Worm (Caenorhabditis elegans) whole organism, late embryonic: Measurements from ENCODE around the gene flor-1.
A peak's percentile ranks its signal among the peaks of the same experiment; 100 is the strongest.

Experiments
- C08G9.2 ChIP-seq: sonication (generic microtip); optimal IDR thresholded peaks from 2 replicates; lab custom pipeline; 2016; ENCODE audit warnings: mild to moderate bottlenecking, missing genetic modification characterization, moderate library complexity, missing compliant biosample characterization
- C38D4.7 ChIP-seq: fragments of 200-800 bp; sonication (Bioruptor generic); optimal IDR thresholded peaks from 2 replicates; lab custom pipeline; 2018; ENCODE audit warnings: mild to moderate bottlenecking, missing genetic modification characterization, moderate library complexity, missing compliant biosample characterization
- F13H6.1 ChIP-seq: sonication (generic microtip); optimal IDR thresholded peaks from 2 replicates; lab custom pipeline; 2016; ENCODE audit warnings: missing genetic modification characterization, missing compliant biosample characterization
- K02D7.2 ChIP-seq: sonication (generic microtip); optimal IDR thresholded peaks from 2 replicates; lab custom pipeline; 2017; ENCODE audit warnings: mild to moderate bottlenecking, missing genetic modification characterization, missing compliant biosample characterization
- K09A11.1 ChIP-seq: sonication (generic microtip); optimal IDR thresholded peaks from 2 replicates; lab custom pipeline; 2017; ENCODE audit warnings: antibody characterized with exemption, mild to moderate bottlenecking, missing genetic modification characterization, missing compliant biosample characterization; ENCODE audit not compliant: insufficient read depth
- Y22D7AL.16 ChIP-seq: sonication (generic microtip); optimal IDR thresholded peaks from 2 replicates; lab custom pipeline; 2016; ENCODE audit warnings: missing genetic modification characterization, missing compliant biosample characterization
- ama-1 ChIP-seq: fragments of 150-350 bp; optimal IDR thresholded peaks from 2 replicates; lab custom pipeline; 2014
- ceh-14 ChIP-seq: sonication (generic microtip); optimal IDR thresholded peaks from 2 replicates; lab custom pipeline; 2016; ENCODE audit warnings: missing genotype, missing genetic modification characterization, missing compliant biosample characterization
- ceh-18 ChIP-seq: sonication (generic microtip); optimal IDR thresholded peaks from 2 replicates; lab custom pipeline; 2016; ENCODE audit warnings: missing genetic modification characterization, missing compliant biosample characterization
- ceh-2 ChIP-seq: sonication (generic microtip); optimal IDR thresholded peaks from 2 replicates; lab custom pipeline; 2016; ENCODE audit warnings: missing genotype, missing genetic modification characterization, missing compliant biosample characterization
- ceh-24 ChIP-seq: sonication (generic microtip); optimal IDR thresholded peaks from 2 replicates; lab custom pipeline; 2016; ENCODE audit warnings: mild to moderate bottlenecking, missing genetic modification characterization, missing compliant biosample characterization
- ceh-30 ChIP-seq: fragments of 150-350 bp; optimal IDR thresholded peaks from 2 replicates; lab custom pipeline; 2014; ENCODE audit warnings: missing biosample characterization, missing genetic modification characterization
- ceh-31 ChIP-seq: sonication (generic microtip); optimal IDR thresholded peaks from 2 replicates; lab custom pipeline; 2016; ENCODE audit warnings: missing genetic modification characterization, missing compliant biosample characterization
- ceh-34 ChIP-seq: sonication (generic microtip); optimal IDR thresholded peaks from 2 replicates; lab custom pipeline; 2016; ENCODE audit warnings: mild to moderate bottlenecking, missing genetic modification characterization, missing compliant biosample characterization
- ceh-48 ChIP-seq: sonication (generic microtip); optimal IDR thresholded peaks from 2 replicates; lab custom pipeline; 2016; ENCODE audit warnings: missing genetic modification characterization, inconsistent platforms, missing compliant biosample characterization
- ceh-9 ChIP-seq: sonication (generic microtip); optimal IDR thresholded peaks from 2 replicates; lab custom pipeline; 2016; ENCODE audit warnings: mild to moderate bottlenecking, missing genetic modification characterization, inconsistent platforms, missing compliant biosample characterization
- che-1 ChIP-seq: sonication (generic microtip); optimal IDR thresholded peaks from 2 replicates; lab custom pipeline; 2016; ENCODE audit warnings: mild to moderate bottlenecking, missing genetic modification characterization, missing compliant biosample characterization
- dmd-4 ChIP-seq: sonication (generic microtip); optimal IDR thresholded peaks from 2 replicates; lab custom pipeline; 2016; ENCODE audit warnings: borderline replicate concordance, missing genetic modification characterization, missing compliant biosample characterization
- dve-1 ChIP-seq: sonication (generic microtip); optimal IDR thresholded peaks from 2 replicates; lab custom pipeline; 2017; ENCODE audit warnings: antibody characterized with exemption, mild to moderate bottlenecking, missing genetic modification characterization, missing compliant biosample characterization
- elt-2 ChIP-seq: sonication (generic microtip); optimal IDR thresholded peaks from 2 replicates; lab custom pipeline; 2016; ENCODE audit warnings: missing genetic modification reagents, missing genetic modification characterization, missing compliant biosample characterization
- fax-1 ChIP-seq: sonication (generic microtip); optimal IDR thresholded peaks from 2 replicates; lab custom pipeline; 2016; ENCODE audit warnings: missing genotype, missing genetic modification characterization, missing compliant biosample characterization
- fkh-6 ChIP-seq: sonication (generic microtip); optimal IDR thresholded peaks from 2 replicates; lab custom pipeline; 2016; ENCODE audit warnings: missing genetic modification characterization, missing compliant biosample characterization
- hlh-13 ChIP-seq: fragments of 200-800 bp; sonication (Bioruptor generic); optimal IDR thresholded peaks from 2 replicates; lab custom pipeline; 2018; ENCODE audit warnings: mild to moderate bottlenecking, missing genetic modification characterization, missing compliant biosample characterization
- hlh-15 ChIP-seq: sonication (generic microtip); optimal IDR thresholded peaks from 2 replicates; lab custom pipeline; 2016; ENCODE audit warnings: missing genetic modification characterization, missing compliant biosample characterization
- hlh-30 ChIP-seq: sonication (generic microtip); optimal IDR thresholded peaks from 2 replicates; lab custom pipeline; 2017; ENCODE audit warnings: antibody characterized with exemption, missing genetic modification characterization, missing compliant biosample characterization; ENCODE audit not compliant: insufficient read depth
- hlh-8 ChIP-seq: sonication (generic microtip); optimal IDR thresholded peaks from 2 replicates; lab custom pipeline; 2016; ENCODE audit warnings: missing genotype, missing genetic modification characterization, missing compliant biosample characterization
- lin-11 ChIP-seq: fragments of 200-800 bp; sonication (Bioruptor generic); optimal IDR thresholded peaks from 2 replicates; lab custom pipeline; 2018; ENCODE audit warnings: mild to moderate bottlenecking, missing genetic modification characterization, missing compliant biosample characterization
- madf-2 ChIP-seq: sonication (generic microtip); optimal IDR thresholded peaks from 2 replicates; lab custom pipeline; 2017; ENCODE audit warnings: missing genetic modification characterization, missing compliant biosample characterization
- nfya-1 ChIP-seq: sonication (generic microtip); optimal IDR thresholded peaks from 2 replicates; lab custom pipeline; 2017; ENCODE audit warnings: missing genetic modification characterization, mild to moderate bottlenecking, missing compliant biosample characterization, antibody characterized with exemption, moderate library complexity
- nhr-11 ChIP-seq: fragments of 150-350 bp; optimal IDR thresholded peaks from 2 replicates; lab custom pipeline; 2014; ENCODE audit warnings: missing biosample characterization, missing genetic modification characterization
- npax-4 ChIP-seq: sonication (generic microtip); optimal IDR thresholded peaks from 2 replicates; lab custom pipeline; 2016; ENCODE audit warnings: missing genetic modification characterization, missing compliant biosample characterization
- odd-2 ChIP-seq: sonication (generic microtip); optimal IDR thresholded peaks from 2 replicates; lab custom pipeline; 2017; ENCODE audit warnings: antibody characterized with exemption, mild to moderate bottlenecking, missing genetic modification characterization, missing compliant biosample characterization
- pax-1 ChIP-seq: fragments of 150-350 bp; optimal IDR thresholded peaks from 2 replicates; lab custom pipeline; 2014; ENCODE audit warnings: missing biosample characterization, missing genetic modification characterization
- pros-1 ChIP-seq: fragments of 150-350 bp; optimal IDR thresholded peaks from 2 replicates; lab custom pipeline; 2014; ENCODE audit warnings: missing biosample characterization, missing genetic modification reagents, missing genetic modification characterization
- ref-2 ChIP-seq: sonication (generic microtip); optimal IDR thresholded peaks from 2 replicates; lab custom pipeline; 2016; ENCODE audit warnings: missing genetic modification characterization, missing compliant biosample characterization
- rnt-1 ChIP-seq: sonication (generic microtip); optimal IDR thresholded peaks from 2 replicates; lab custom pipeline; 2016; ENCODE audit warnings: missing genetic modification characterization, missing compliant biosample characterization
- sdc-2 ChIP-seq: sonication (generic microtip); optimal IDR thresholded peaks from 2 replicates; lab custom pipeline; 2016; ENCODE audit warnings: missing genotype, missing genetic modification characterization, missing compliant biosample characterization
- sox-2 ChIP-seq: fragments of 200-800 bp; sonication (Bioruptor generic); IDR thresholded peaks from 2 replicates; pipeline ENCODE4 v1.3.6; 2022; ENCODE audit warnings: missing genetic modification reagents, missing genetic modification characterization, missing compliant biosample characterization
- syd-9 ChIP-seq: sonication (generic microtip); optimal IDR thresholded peaks from 2 replicates; lab custom pipeline; 2016; ENCODE audit warnings: mild to moderate bottlenecking, missing genetic modification characterization, moderate library complexity, missing compliant biosample characterization
- tbx-2 ChIP-seq: sonication (generic microtip); optimal IDR thresholded peaks from 2 replicates; lab custom pipeline; 2016; ENCODE audit warnings: missing genetic modification characterization, missing compliant biosample characterization
- tbx-7 ChIP-seq: sonication (generic microtip); optimal IDR thresholded peaks from 2 replicates; lab custom pipeline; 2016; ENCODE audit warnings: missing genotype, missing genetic modification characterization, missing compliant biosample characterization
- ttx-3 ChIP-seq: sonication (generic microtip); optimal IDR thresholded peaks from 2 replicates; lab custom pipeline; 2016; ENCODE audit warnings: missing genetic modification reagents, missing genetic modification characterization, missing compliant biosample characterization
- unc-3 ChIP-seq, 2 experiments: fragments of 200-800 bp in 1 of 2; sonication (Bioruptor generic) in 1 of 2; sonication (generic microtip) in 1 of 2; conservative IDR thresholded peaks in 1 of 2; optimal IDR thresholded peaks in 1 of 2; 2 replicates each; pipeline versions ENCODE4 v1.3.6 to Lab custom; 2016 to 2022; ENCODE audit warnings: missing compliant biosample characterization in 2 of 2, missing genetic modification characterization in 2 of 2, missing genetic modification reagents in 1 of 2
- unc-42 ChIP-seq: sonication (generic microtip); optimal IDR thresholded peaks from 2 replicates; lab custom pipeline; 2016; ENCODE audit warnings: missing genotype, missing genetic modification characterization, missing compliant biosample characterization
- unc-55 ChIP-seq: sonication (generic microtip); optimal IDR thresholded peaks from 2 replicates; lab custom pipeline; 2017; ENCODE audit warnings: missing biosample characterization, missing genetic modification reagents, missing genetic modification characterization
- unc-86 ChIP-seq: sonication (generic microtip); optimal IDR thresholded peaks from 2 replicates; lab custom pipeline; 2016; ENCODE audit warnings: missing genetic modification characterization, missing compliant biosample characterization
- zip-5 ChIP-seq: sonication (generic microtip); optimal IDR thresholded peaks from 2 replicates; lab custom pipeline; 2016; ENCODE audit warnings: missing genetic modification characterization, missing compliant biosample characterization

Gene flor-1

DNA sequence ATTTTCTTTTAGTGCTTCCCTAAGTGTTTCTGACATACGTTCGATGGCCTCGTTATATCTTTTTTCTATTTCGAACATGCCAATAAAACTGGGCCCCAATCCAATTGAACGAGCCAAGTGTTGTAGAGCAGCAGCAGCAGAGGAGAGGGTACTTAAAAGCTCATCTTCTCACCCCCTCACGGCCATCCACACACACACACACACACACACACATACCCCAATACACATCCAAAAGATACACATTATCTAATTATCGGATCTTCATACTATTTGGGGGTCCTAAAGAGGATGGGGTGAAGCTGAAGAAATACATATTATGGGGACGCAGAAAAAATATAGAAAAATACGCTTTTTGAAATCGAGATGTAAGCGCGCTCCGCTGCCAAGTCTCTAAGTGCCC, 46.7 kb downstream of the flor-1 start:
- no peak for TF ChIP-seq tbx-7 (tag; lab: Kevin White, UChicago)
- no peak for TF ChIP-seq nhr-11 (tag; lab: Kevin White, UChicago)
- TF ChIP-seq pax-1: no peak
- no peak for TF ChIP-seq ceh-30
- no peak for TF ChIP-seq C38D4.7 (GFP tag; lab: Kevin White, UChicago)
- TF ChIP-seq sox-2: no peak
- TF ChIP-seq ceh-14 (tag; lab: Kevin White, UChicago): no peak
- no peak for TF ChIP-seq K09A11.1 (tag; lab: Kevin White, UChicago)
- no peak for TF ChIP-seq tbx-2 (tag; lab: Kevin White, UChicago)
- no peak for TF ChIP-seq Y22D7AL.16 (tag; lab: Kevin White, UChicago)
- no peak for TF ChIP-seq zip-5 (tag; lab: Kevin White, UChicago)
- TF ChIP-seq ceh-48: peak; percentile 39
- TF ChIP-seq odd-2 (tag; lab: Kevin White, UChicago): no peak
- TF ChIP-seq syd-9 (tag; lab: Kevin White, UChicago): no peak
- TF ChIP-seq pros-1 (tag; lab: Kevin White, UChicago): no peak
- no peak for TF ChIP-seq hlh-15 (tag; lab: Kevin White, UChicago)
- no peak for TF ChIP-seq elt-2 (tag; lab: Kevin White, UChicago)
- TF ChIP-seq F13H6.1 (tag; lab: Kevin White, UChicago): no peak
- no peak for TF ChIP-seq sdc-2 (tag; lab: Kevin White, UChicago)
- TF ChIP-seq dve-1 (tag; lab: Kevin White, UChicago): no peak
- TF ChIP-seq ceh-9 (tag; lab: Kevin White, UChicago): no peak
- TF ChIP-seq ceh-31 (tag; lab: Kevin White, UChicago): peak; percentile 13
- TF ChIP-seq unc-42 (tag; lab: Kevin White, UChicago): peak; percentile 91

DNA sequence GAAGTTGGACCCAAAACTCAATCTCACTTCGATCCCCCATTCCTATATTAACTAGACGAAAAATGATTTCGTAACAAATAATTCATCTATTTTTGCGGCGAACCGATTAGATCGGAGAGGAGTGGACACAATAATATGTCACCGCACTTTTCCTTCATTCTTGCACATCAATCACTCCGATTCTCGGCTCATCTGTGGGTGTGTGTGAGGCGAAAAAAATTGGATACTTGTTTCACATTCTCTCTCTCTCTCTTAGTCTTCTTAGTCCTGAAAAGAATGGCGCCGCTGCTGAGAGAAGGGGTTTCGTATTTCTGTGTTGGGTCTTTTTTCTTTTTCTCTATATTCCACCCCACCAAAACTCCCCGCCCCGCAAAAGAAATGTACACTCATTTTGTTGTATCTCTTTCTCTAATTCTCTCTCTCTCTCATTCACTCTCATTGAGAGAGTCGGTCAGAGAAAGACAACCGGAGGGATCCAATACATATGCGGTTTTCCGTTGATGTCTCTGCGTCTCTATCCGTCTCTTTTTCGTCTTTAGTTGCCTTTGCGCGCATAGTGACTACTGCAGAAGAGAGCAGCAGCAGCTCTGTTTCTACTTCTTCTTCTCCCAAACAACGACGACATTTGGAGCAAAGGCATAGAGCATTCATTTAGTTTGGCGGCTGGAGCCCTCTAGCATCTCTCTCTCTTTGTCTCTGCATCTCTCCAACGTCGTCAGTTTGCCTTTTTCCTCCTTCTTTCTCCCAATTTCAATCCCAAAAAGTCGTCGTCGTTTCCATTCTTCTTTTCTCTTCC, 48.2 kb downstream of the flor-1 start, which contains the start of gene unc-76:
Gene unc-76 (plus strand): TSS at position 746 of the 796 bp plus-strand sequence.
- TF ChIP-seq K09A11.1 (tag; lab: Kevin White, UChicago) (peak; percentile 3), ceh-34 (tag; lab: Kevin White, UChicago) (peak; percentile 98), che-1 (tag; lab: Kevin White, UChicago) (no peak), C08G9.2 (tag; lab: Kevin White, UChicago) (peak; percentile 49), dve-1 (tag; lab: Kevin White, UChicago) (peak; percentile 92), ceh-31 (tag; lab: Kevin White, UChicago) (peak; percentile 92), unc-3 (GFP tag; conservative IDR thresholded peaks at IDR 0.05; lab: Robert Waterston, UW) (no peak), unc-3 (tag; optimal IDR thresholded peaks at IDR 0.05; lab: Kevin White, UChicago) (peak; percentile 57), sox-2 (peak; percentile 28; the same call in 1 of the 2 replicates), dmd-4 (no peak), ref-2 (peak; percentile 55), hlh-30 (tag; lab: Kevin White, UChicago) (peak; percentile 28), pax-1 (peak; percentile 58), rnt-1 (peak; percentile 89), tbx-2 (tag; lab: Kevin White, UChicago) (peak; percentile 84), ceh-24 (tag; lab: Kevin White, UChicago) (no peak), hlh-13 (no peak), lin-11 (tag; lab: Kevin White, UChicago) (no peak), unc-42 (tag; lab: Kevin White, UChicago) (peak; percentile 90), ttx-3 (tag; lab: Kevin White, UChicago) (no peak), K02D7.2 (tag; lab: Kevin White, UChicago) (no peak), npax-4 (tag; lab: Kevin White, UChicago) (no peak), fax-1 (tag; lab: Kevin White, UChicago) (peak; percentile 32), ceh-2 (tag; lab: Kevin White, UChicago) (peak; percentile 60), nfya-1 (peak; percentile 89), madf-2 (tag; lab: Kevin White, UChicago) (no peak), ceh-14 (tag; lab: Kevin White, UChicago) (peak; percentile 74), ceh-18 (tag; lab: Kevin White, UChicago) (peak; percentile 95), odd-2 (tag; lab: Kevin White, UChicago) (no peak), fkh-6 (tag; lab: Kevin White, UChicago) (peak; percentile 6), unc-55 (GFP tag; lab: Kevin White, UChicago) (peak; percentile 89), ama-1 (lab: Kevin White, UChicago) (no peak), unc-86 (tag; lab: Kevin White, UChicago) (peak; percentile 18), pros-1 (tag; lab: Kevin White, UChicago) (peak; percentile 73), ceh-48 (peak; percentile 52), syd-9 (tag; lab: Kevin White, UChicago) (peak; percentile 24), hlh-8 (peak; percentile 67), F13H6.1 (tag; lab: Kevin White, UChicago) (peak; percentile 52)
